Worm (Caenorhabditis elegans) whole organism, L3 larva: Measurements from ENCODE around the gene C16C10.1.

Experiments used
- ama-1 ChIP-seq: fragments of 150-350 bp; optimal IDR thresholded peaks from 2 replicates; lab custom pipeline; 2018
- fkh-10 ChIP-seq: sonication (generic microtip); optimal IDR thresholded peaks from 2 replicates; lab custom pipeline; 2017; ENCODE audit warnings: missing biosample characterization, missing genetic modification reagents, missing genetic modification characterization
- mdl-1 ChIP-seq: fragments of 150-350 bp; optimal IDR thresholded peaks from 2 replicates; lab custom pipeline; 2014; ENCODE audit warnings: missing biosample characterization, missing genetic modification characterization
- nhr-76 ChIP-seq: fragments of 150-350 bp; sonication (generic microtip); optimal IDR thresholded peaks from 5 replicates; lab custom pipeline; 2014; ENCODE audit warnings: missing biosample characterization, missing genetic modification characterization
- nhr-77 ChIP-seq: fragments of 150-350 bp; optimal IDR thresholded peaks from 2 replicates; lab custom pipeline; 2014; ENCODE audit warnings: missing biosample characterization, missing genetic modification characterization
- pqm-1 ChIP-seq: fragments of 150-350 bp; optimal IDR thresholded peaks from 2 replicates; lab custom pipeline; 2017; ENCODE audit warnings: missing biosample characterization, missing genetic modification characterization, inconsistent platforms

- TF ChIP-seq nhr-76 (tag; lab: Kevin White, UChicago): no peak
- TF ChIP-seq fkh-10: no peak
- no peak for TF ChIP-seq mdl-1
- no peak for TF ChIP-seq ama-1 (lab: Kevin White, UChicago)
- TF ChIP-seq nhr-77 (tag; lab: Kevin White, UChicago): no peak
- no peak for TF ChIP-seq pqm-1 (tag; lab: Kevin White, UChicago)
Observed at ce11 chrIII:4178564-4178963, 2.7 kb downstream of the C16C10.1 start, which contains the start of gene C16C10.2.
